Fruit fly (Drosophila melanogaster) whole organism, embryonic: ENCODE results near the gene rno.

Source experiments
- B-H1 ChIP-seq: fragments of 200-800 bp; sonication (Bioruptor generic); IDR thresholded peaks from 3 replicates; pipeline ENCODE4 v1.3.6; 2022; ENCODE audit warnings: missing biosample characterization, missing genetic modification characterization
- Bdp1 ChIP-seq: fragments of 200-800 bp; sonication (Bioruptor generic); optimal IDR thresholded peaks from 3 replicates; lab custom pipeline; 2016; ENCODE audit warnings: missing biosample characterization, missing genetic modification characterization
- CG10431 ChIP-seq: fragments of 200-800 bp; sonication (Bioruptor generic); optimal IDR thresholded peaks from 3 replicates; lab custom pipeline; 2018; ENCODE audit warnings: missing biosample characterization, mild to moderate bottlenecking, missing genetic modification characterization
- CG13775 ChIP-seq: fragments of 200-800 bp; sonication (Bioruptor generic); optimal IDR thresholded peaks from 3 replicates; lab custom pipeline; 2017; ENCODE audit warnings: missing biosample characterization, mild to moderate bottlenecking, missing genetic modification characterization
- CG14667 ChIP-seq: fragments of 200-800 bp; sonication (Bioruptor generic); IDR thresholded peaks from 2 replicates; pipeline ENCODE4 v1.3.6; 2022; ENCODE audit warnings: missing biosample characterization, missing genetic modification characterization
- CG15514 ChIP-seq: fragments of 200-800 bp; sonication (Bioruptor generic); optimal IDR thresholded peaks from 3 replicates; lab custom pipeline; 2017; ENCODE audit warnings: missing biosample characterization, missing genetic modification characterization, mild to moderate bottlenecking, moderate library complexity, missing genetic modification reagents
- CG1603 ChIP-seq: fragments of 200-800 bp; sonication (Bioruptor generic); optimal IDR thresholded peaks from 2 replicates; lab custom pipeline; 2019; ENCODE audit warnings: missing biosample characterization, mild to moderate bottlenecking, missing genetic modification characterization, moderate library complexity
- CG17328 ChIP-seq: fragments of 200-800 bp; sonication (Bioruptor generic); IDR thresholded peaks from 2 replicates; pipeline ENCODE4 v1.3.6; 2022; ENCODE audit warnings: missing biosample characterization, missing genetic modification characterization
- CG17912 ChIP-seq: fragments of 200-800 bp; sonication (Bioruptor generic); optimal IDR thresholded peaks from 2 replicates; lab custom pipeline; 2018; ENCODE audit warnings: missing biosample characterization, mild to moderate bottlenecking, missing genetic modification characterization
- CG18619 ChIP-seq: fragments of 200-800 bp; sonication (Bioruptor generic); optimal IDR thresholded peaks from 3 replicates; lab custom pipeline; 2017; ENCODE audit warnings: missing biosample characterization, mild to moderate bottlenecking, missing genetic modification characterization
- CG30431 ChIP-seq: fragments of 200-800 bp; sonication (Bioruptor generic); optimal IDR thresholded peaks from 2 replicates; lab custom pipeline; 2017; ENCODE audit warnings: missing biosample characterization, missing genetic modification characterization
- CG31388 ChIP-seq: fragments of 200-800 bp; sonication (Bioruptor generic); optimal IDR thresholded peaks from 2 replicates; lab custom pipeline; 2016; ENCODE audit warnings: missing biosample characterization, missing genetic modification characterization
- CG34422 ChIP-seq: fragments of 200-800 bp; sonication (Bioruptor generic); IDR thresholded peaks from 3 replicates; pipeline ENCODE4 v1.3.6; 2022; ENCODE audit warnings: missing biosample characterization, missing genetic modification characterization
- CG3726 ChIP-seq: fragments of 200-800 bp; sonication (Bioruptor generic); IDR thresholded peaks from 3 replicates; pipeline ENCODE4, ENCODE4 v1.3.6; 2022; ENCODE audit warnings: missing biosample characterization, missing genetic modification characterization
- CG4730 ChIP-seq: fragments of 200-800 bp; sonication (Bioruptor generic); IDR thresholded peaks from 2 replicates; pipeline ENCODE4 v1.3.6; 2022; ENCODE audit warnings: missing biosample characterization, missing genetic modification characterization
- CG5180 ChIP-seq: fragments of 200-800 bp; sonication (Bioruptor generic); optimal IDR thresholded peaks from 3 replicates; lab custom pipeline; 2017; ENCODE audit warnings: missing biosample characterization, missing genetic modification characterization, mild to moderate bottlenecking, moderate library complexity, missing genetic modification reagents
- CG6175 ChIP-seq: fragments of 200-800 bp; sonication (Bioruptor generic); IDR thresholded peaks from 3 replicates; pipeline ENCODE4 v1.3.6; 2022; ENCODE audit warnings: missing biosample characterization, missing genetic modification characterization
- CG6813 ChIP-seq: fragments of 200-800 bp; sonication (Bioruptor generic); optimal IDR thresholded peaks from 2 replicates; lab custom pipeline; 2017; ENCODE audit warnings: missing biosample characterization, missing genetic modification characterization, mild to moderate bottlenecking, moderate library complexity, missing genetic modification reagents
- CG7372 ChIP-seq: fragments of 200-800 bp; sonication (Bioruptor generic); IDR thresholded peaks from 2 replicates; pipeline ENCODE4 v1.3.6; 2022; ENCODE audit warnings: missing biosample characterization, missing genetic modification characterization
- CG8359 ChIP-seq: fragments of 200-800 bp; sonication (Bioruptor generic); optimal IDR thresholded peaks from 2 replicates; lab custom pipeline; 2017; ENCODE audit warnings: missing biosample characterization, mild to moderate bottlenecking, missing genetic modification characterization, borderline replicate concordance
- CG8944 ChIP-seq: fragments of 200-800 bp; sonication (Bioruptor generic); optimal IDR thresholded peaks from 3 replicates; lab custom pipeline; 2016; ENCODE audit warnings: missing biosample characterization, missing genetic modification characterization
- CG9215 ChIP-seq: fragments of 200-800 bp; sonication (Bioruptor generic); IDR thresholded peaks from 2 replicates; pipeline ENCODE4 v1.3.6; 2022; ENCODE audit warnings: missing biosample characterization, missing genetic modification characterization
- Dbx ChIP-seq: fragments of 200-800 bp; sonication (Bioruptor generic); IDR thresholded peaks from 3 replicates; pipeline ENCODE4 v1.3.6; 2022; ENCODE audit warnings: missing biosample characterization, missing genetic modification characterization
- Fer2 ChIP-seq: fragments of 200-800 bp; sonication (Bioruptor generic); optimal IDR thresholded peaks from 2 replicates; lab custom pipeline; 2018; ENCODE audit warnings: missing biosample characterization, mild to moderate bottlenecking, missing genetic modification characterization, moderate library complexity
- Gsc ChIP-seq: fragments of 200-800 bp; sonication (Bioruptor generic); IDR thresholded peaks from 2 replicates; pipeline ENCODE4 v1.3.6; 2022; ENCODE audit warnings: missing biosample characterization, missing genetic modification characterization
- MESR4 ChIP-seq: fragments of 200-800 bp; sonication (Bioruptor generic); optimal IDR thresholded peaks from 2 replicates; lab custom pipeline; 2018; ENCODE audit warnings: missing biosample characterization, mild to moderate bottlenecking, missing genetic modification characterization, moderate library complexity
- Nf-YA ChIP-seq: fragments of 200-800 bp; sonication (Bioruptor generic); IDR thresholded peaks from 2 replicates; pipeline ENCODE4 v1.3.6; 2022; ENCODE audit warnings: missing biosample characterization, missing genetic modification characterization
- Pdp1 ChIP-seq, 2 experiments: fragments of 200-800 bp; sonication (Bioruptor generic); optimal IDR thresholded peaks; 3 replicates each; lab custom pipeline; 2016; ENCODE audit warnings: missing biosample characterization in 2 of 2, missing genetic modification characterization in 2 of 2, mild to moderate bottlenecking in 1 of 2, moderate library complexity in 1 of 2
- TFAM ChIP-seq: fragments of 200-800 bp; sonication (Bioruptor generic); optimal IDR thresholded peaks from 2 replicates; lab custom pipeline; 2017; ENCODE audit warnings: missing biosample characterization, missing genetic modification characterization, inconsistent platforms
- Taf1 ChIP-seq: fragments of 200-800 bp; sonication (Bioruptor generic); IDR thresholded peaks from 2 replicates; pipeline ENCODE4 v1.3.6; 2022; ENCODE audit warnings: missing biosample characterization, missing genetic modification characterization
- bbx ChIP-seq: fragments of 200-800 bp; sonication (Bioruptor generic); IDR thresholded peaks from 2 replicates; pipeline ENCODE4 v1.3.6; 2022; ENCODE audit warnings: missing biosample characterization, missing genetic modification characterization; ENCODE audit not compliant: partially characterized antibody
- croc ChIP-seq: fragments of 200-800 bp; sonication (Bioruptor generic); conservative IDR thresholded peaks from 3 replicates; pipeline ENCODE4 v1.3.6; 2022; ENCODE audit warnings: missing biosample characterization, missing genetic modification characterization
- ftz-f1 ChIP-seq: fragments of 200-800 bp; sonication (Bioruptor generic); optimal IDR thresholded peaks from 2 replicates; lab custom pipeline; 2016; ENCODE audit warnings: missing biosample characterization, missing genetic modification characterization
- gfzf ChIP-seq: fragments of 200-800 bp; sonication (Bioruptor generic); optimal IDR thresholded peaks from 2 replicates; lab custom pipeline; 2016; ENCODE audit warnings: missing biosample characterization, mild to moderate bottlenecking, missing genetic modification characterization, moderate library complexity
- grn ChIP-seq: fragments of 200-800 bp; sonication (Bioruptor generic); optimal IDR thresholded peaks from 3 replicates; lab custom pipeline; 2017; ENCODE audit warnings: missing biosample characterization, missing genetic modification characterization
- hkb ChIP-seq, 2 experiments: fragments of 200-800 bp in 1 of 2; fragments of >200 bp in 1 of 2; sonication (Bioruptor generic) in 1 of 2; IDR thresholded peaks in 1 of 2; optimal IDR thresholded peaks in 1 of 2; 2 replicates each; pipeline versions ENCODE4 v1.3.6 to Lab custom; 2017 to 2022; ENCODE audit warnings: missing biosample characterization in 1 of 2, missing genetic modification characterization in 1 of 2
- jigr1 ChIP-seq: fragments of 200-800 bp; sonication (Bioruptor generic); IDR thresholded peaks from 3 replicates; pipeline ENCODE4 v1.3.6; 2022; ENCODE audit warnings: missing biosample characterization, missing genetic modification characterization
- lbe ChIP-seq: fragments of 200-800 bp; sonication (Bioruptor generic); optimal IDR thresholded peaks from 2 replicates; lab custom pipeline; 2016; ENCODE audit warnings: missing biosample characterization, mild to moderate bottlenecking, missing genetic modification characterization
- mirr ChIP-seq: fragments of 200-800 bp; sonication (Bioruptor generic); optimal IDR thresholded peaks from 3 replicates; lab custom pipeline; 2018; ENCODE audit warnings: missing biosample characterization, mild to moderate bottlenecking, missing genetic modification characterization
- nau ChIP-seq: fragments of 200-800 bp; sonication (Bioruptor generic); optimal IDR thresholded peaks from 3 replicates; lab custom pipeline; 2017; ENCODE audit warnings: missing biosample characterization, mild to moderate bottlenecking, missing genetic modification characterization, missing genetic modification reagents
- peb ChIP-seq: fragments of 200-800 bp; sonication (Bioruptor generic); IDR thresholded peaks from 2 replicates; pipeline ENCODE4 v1.3.6; 2022; ENCODE audit warnings: missing biosample characterization, missing genetic modification characterization
- pho ChIP-seq: fragments of 200-800 bp; sonication (Bioruptor generic); optimal IDR thresholded peaks from 2 replicates; lab custom pipeline; 2016; ENCODE audit warnings: missing biosample characterization, missing genetic modification characterization
- phol ChIP-seq: fragments of 200-800 bp; sonication (Bioruptor generic); optimal IDR thresholded peaks from 3 replicates; lab custom pipeline; 2018; ENCODE audit warnings: missing biosample characterization, mild to moderate bottlenecking, missing genetic modification characterization, moderate library complexity
- salm ChIP-seq: fragments of 200-800 bp; sonication (Bioruptor generic); optimal IDR thresholded peaks from 2 replicates; lab custom pipeline; 2018; ENCODE audit warnings: missing biosample characterization, mild to moderate bottlenecking, missing genetic modification characterization
- slbo ChIP-seq: fragments of 200-800 bp; sonication (Bioruptor generic); IDR thresholded peaks from 2 replicates; pipeline ENCODE4 v1.3.6; 2022; ENCODE audit warnings: missing biosample characterization, missing genetic modification characterization
- so ChIP-seq: fragments of 200-800 bp; sonication (Bioruptor generic); IDR thresholded peaks from 3 replicates; pipeline ENCODE4 v1.3.6; 2022; ENCODE audit warnings: missing biosample characterization, missing genetic modification characterization
- tna ChIP-seq: fragments of 200-800 bp; sonication (Bioruptor generic); IDR thresholded peaks from 2 replicates; pipeline ENCODE4 v1.3.6; 2022; ENCODE audit warnings: missing biosample characterization, missing genetic modification characterization; ENCODE audit not compliant: partially characterized antibody

Gene rno

dm6 chr3L:224004-224951, 24.7 kb upstream of the rno start (continued):
- no peak for TF ChIP-seq hkb (optimal IDR thresholded peaks at IDR 0.05; lab: Kevin White, UChicago)
- TF ChIP-seq hkb (GFP tag; IDR thresholded peaks at IDR 0.05; lab: Robert Waterston, UW) = no peak
- TF ChIP-seq bbx = peak; percentile 64
- peak; percentile 52 for TF ChIP-seq CG18619
- no peak for TF ChIP-seq CG8944 (GFP tag; lab: Kevin White, UChicago)
- TF ChIP-seq phol (tag; lab: Kevin White, UChicago) = peak; percentile 97
- peak; percentile 99 for TF ChIP-seq MESR4
- TF ChIP-seq Dbx (GFP tag; lab: Robert Waterston, UW) = peak; percentile 25
- peak; percentile 30; the same call in 1 of the 2 replicates for TF ChIP-seq CG17328
- no peak for TF ChIP-seq CG4730 (GFP tag; lab: Robert Waterston, UW)
- TF ChIP-seq ftz-f1 = peak; percentile 89
- no peak for TF ChIP-seq Fer2 (tag; lab: Kevin White, UChicago)
- no peak for TF ChIP-seq Nf-YA (GFP tag; lab: Robert Waterston, UW)
- no peak for TF ChIP-seq CG5180
- peak; percentile 31 for TF ChIP-seq mirr (GFP tag; lab: Kevin White, UChicago)
- TF ChIP-seq pho (GFP tag; lab: Kevin White, UChicago) = peak; percentile 34
- peak; percentile 20 for TF ChIP-seq Bdp1 (GFP tag; lab: Kevin White, UChicago)
- no peak for TF ChIP-seq CG7372 (GFP tag; lab: Robert Waterston, UW)
- TF ChIP-seq B-H1 = peak; percentile 46; the same call in 1 of the 3 replicates
- no peak for TF ChIP-seq jigr1
- peak; percentile 40 for TF ChIP-seq CG6813 (GFP tag; lab: Kevin White, UChicago)
- TF ChIP-seq croc (GFP tag; lab: Robert Waterston, UW) = no peak
- 0 out of 2 replicates have a peak, but pooled peaks have one; percentile 11 for TF ChIP-seq tna (GFP tag; lab: Robert Waterston, UW)
- no peak for TF ChIP-seq TFAM
- peak; percentile 4 for TF ChIP-seq lbe (GFP tag; lab: Kevin White, UChicago)
- no peak for TF ChIP-seq CG8359
- TF ChIP-seq salm (tag; lab: Kevin White, UChicago) = peak; percentile 3
- TF ChIP-seq so (GFP tag; lab: Robert Waterston, UW) = peak; percentile 17; the same call in 1 of the 3 replicates
- no peak for TF ChIP-seq CG17912 (GFP tag; lab: Kevin White, UChicago)
- no peak for TF ChIP-seq gfzf (GFP tag; lab: Kevin White, UChicago)
- 0 out of 2 replicates have a peak, but pooled peaks have one; percentile 19 for TF ChIP-seq Taf1 (GFP tag; lab: Robert Waterston, UW)
- 0 out of 3 replicates have a peak, but pooled peaks have one; percentile 11 for TF ChIP-seq CG3726 (GFP tag; lab: Robert Waterston, UW)
- TF ChIP-seq CG34422 = peak; percentile 76
- no peak for TF ChIP-seq Gsc (GFP tag; lab: Robert Waterston, UW)
- peak; percentile 26 for TF ChIP-seq CG1603 (tag; lab: Kevin White, UChicago)
- TF ChIP-seq CG14667 (GFP tag; lab: Robert Waterston, UW) = no peak
- no peak for TF ChIP-seq peb
- TF ChIP-seq CG15514 (GFP tag; lab: Kevin White, UChicago) = peak; percentile 18
- no peak for TF ChIP-seq CG31388 (GFP tag; lab: Kevin White, UChicago)
- TF ChIP-seq CG13775 (GFP tag; lab: Kevin White, UChicago) = peak; percentile 29
- TF ChIP-seq Pdp1 (GFP tag; optimal IDR thresholded peaks at IDR 0.05; lab: Kevin White, UChicago) = peak in 1 of 2 experiments; percentile 18
- TF ChIP-seq CG9215 = no peak
- TF ChIP-seq slbo (GFP tag; lab: Robert Waterston, UW) = peak; percentile 23; the same call in 1 of the 2 replicates
- TF ChIP-seq grn = no peak
- no peak for TF ChIP-seq CG30431 (GFP tag; lab: Kevin White, UChicago)
- peak; percentile 72; the same call in 1 of the 3 replicates for TF ChIP-seq CG6175
- no peak for TF ChIP-seq nau
- peak; percentile 58 for TF ChIP-seq CG10431
